Fruit fly (Drosophila melanogaster) whole organism, embryonic: ENCODE measurements around the gene CG42798.

Source experiments
- CG10462 ChIP-seq: fragments of 200-800 bp; sonication (Bioruptor generic); optimal IDR thresholded peaks from 2 replicates; lab custom pipeline; 2016; ENCODE audit warnings: missing biosample characterization, missing genetic modification characterization
- CG10565 ChIP-seq: fragments of 200-800 bp; sonication (Bioruptor generic); optimal IDR thresholded peaks from 3 replicates; lab custom pipeline; 2016; ENCODE audit warnings: missing biosample characterization, mild to moderate bottlenecking, missing genetic modification characterization
- CG11695 ChIP-seq: fragments of 200-800 bp; sonication (Bioruptor generic); IDR thresholded peaks from 3 replicates; pipeline ENCODE4 v1.3.6; 2022; ENCODE audit warnings: missing biosample characterization, missing genetic modification characterization
- CG11723 ChIP-seq: fragments of 200-800 bp; sonication (Bioruptor generic); optimal IDR thresholded peaks from 2 replicates; lab custom pipeline; 2017; ENCODE audit warnings: missing biosample characterization, mild to moderate bottlenecking, missing genetic modification characterization
- CG12155 ChIP-seq: fragments of 200-800 bp; sonication (Bioruptor generic); optimal IDR thresholded peaks from 3 replicates; lab custom pipeline; 2016; ENCODE audit warnings: missing biosample characterization, missing genetic modification characterization
- CG13287 ChIP-seq: fragments of 200-800 bp; sonication (Bioruptor generic); IDR thresholded peaks from 2 replicates; pipeline ENCODE4 v1.3.6; 2022; ENCODE audit warnings: missing biosample characterization, missing genetic modification characterization; ENCODE audit not compliant: partially characterized antibody
- CG14014 ChIP-seq: fragments of 200-800 bp; sonication (Bioruptor generic); IDR thresholded peaks from 2 replicates; pipeline ENCODE4 v1.3.6; 2022; ENCODE audit warnings: missing biosample characterization, missing genetic modification characterization
- CG16863 ChIP-seq: fragments of 200-800 bp; sonication (Bioruptor generic); optimal IDR thresholded peaks from 3 replicates; lab custom pipeline; 2016; ENCODE audit warnings: missing biosample characterization, missing genetic modification characterization
- CG17361 ChIP-seq: fragments of 200-800 bp; sonication (Bioruptor generic); IDR thresholded peaks from 3 replicates; pipeline ENCODE4 v1.3.6; 2022; ENCODE audit warnings: missing biosample characterization, missing genetic modification characterization
- CG17385 ChIP-seq: fragments of 200-800 bp; sonication (Bioruptor generic); optimal IDR thresholded peaks from 3 replicates; lab custom pipeline; 2018; ENCODE audit warnings: missing biosample characterization, mild to moderate bottlenecking, missing genetic modification characterization
- CG18011 ChIP-seq: fragments of 200-800 bp; sonication (Bioruptor generic); optimal IDR thresholded peaks from 2 replicates; lab custom pipeline; 2017; ENCODE audit warnings: missing biosample characterization, missing genetic modification characterization, mild to moderate bottlenecking, moderate library complexity, missing genotype
- CG18262 ChIP-seq: fragments of 200-800 bp; optimal IDR thresholded peaks from 3 replicates; lab custom pipeline; 2019; ENCODE audit warnings: missing biosample characterization, mild to moderate bottlenecking, missing genetic modification characterization, moderate library complexity
- CG18619 ChIP-seq: fragments of 200-800 bp; sonication (Bioruptor generic); optimal IDR thresholded peaks from 3 replicates; lab custom pipeline; 2017; ENCODE audit warnings: missing biosample characterization, mild to moderate bottlenecking, missing genetic modification characterization
- CG18764 ChIP-seq: fragments of 200-800 bp; sonication (Bioruptor generic); optimal IDR thresholded peaks from 3 replicates; lab custom pipeline; 2016; ENCODE audit warnings: missing biosample characterization, missing genetic modification characterization
- CG31224 ChIP-seq: fragments of 200-800 bp; sonication (Bioruptor generic); IDR thresholded peaks from 2 replicates; pipeline ENCODE4 v1.3.6; 2022; ENCODE audit warnings: missing biosample characterization, missing genetic modification characterization
- CG34376 ChIP-seq: fragments of 200-800 bp; sonication (Bioruptor generic); optimal IDR thresholded peaks from 2 replicates; lab custom pipeline; 2018; ENCODE audit warnings: missing biosample characterization, mild to moderate bottlenecking, missing genetic modification characterization
- CG6689 ChIP-seq: fragments of 200-800 bp; sonication (Bioruptor generic); IDR thresholded peaks from 2 replicates; pipeline ENCODE4 v1.3.6; 2022; ENCODE audit warnings: missing biosample characterization, missing genetic modification characterization
- CG7271 ChIP-seq: fragments of 200-800 bp; sonication (Bioruptor generic); optimal IDR thresholded peaks from 2 replicates; lab custom pipeline; 2018; ENCODE audit warnings: missing biosample characterization, mild to moderate bottlenecking, missing genetic modification characterization, moderate library complexity
- CG7745 ChIP-seq: fragments of 200-800 bp; sonication (Bioruptor generic); optimal IDR thresholded peaks from 2 replicates; lab custom pipeline; 2018; ENCODE audit warnings: missing biosample characterization, mild to moderate bottlenecking, missing genetic modification characterization, moderate library complexity
- CG8089 ChIP-seq: fragments of 200-800 bp; sonication (Bioruptor generic); optimal IDR thresholded peaks from 3 replicates; lab custom pipeline; 2016; ENCODE audit warnings: missing biosample characterization, missing genetic modification characterization
- CG8359 ChIP-seq: fragments of 200-800 bp; sonication (Bioruptor generic); optimal IDR thresholded peaks from 2 replicates; lab custom pipeline; 2017; ENCODE audit warnings: missing biosample characterization, mild to moderate bottlenecking, missing genetic modification characterization, borderline replicate concordance
- CG8924 ChIP-seq: fragments of 200-800 bp; optimal IDR thresholded peaks from 3 replicates; lab custom pipeline; 2019; ENCODE audit warnings: missing biosample characterization, mild to moderate bottlenecking, missing genetic modification characterization, moderate library complexity
- CG8944 ChIP-seq: fragments of 200-800 bp; sonication (Bioruptor generic); optimal IDR thresholded peaks from 3 replicates; lab custom pipeline; 2016; ENCODE audit warnings: missing biosample characterization, missing genetic modification characterization
- CG9609 ChIP-seq: fragments of 200-800 bp; sonication (Bioruptor generic); optimal IDR thresholded peaks from 3 replicates; lab custom pipeline; 2016; ENCODE audit warnings: missing biosample characterization, missing genetic modification characterization
- CG9727 ChIP-seq: fragments of 200-800 bp; sonication (Bioruptor generic); optimal IDR thresholded peaks from 3 replicates; lab custom pipeline; 2017; ENCODE audit warnings: missing biosample characterization, mild to moderate bottlenecking, missing genetic modification characterization
- CG9876 ChIP-seq: fragments of 200-800 bp; sonication (Bioruptor generic); optimal IDR thresholded peaks from 2 replicates; lab custom pipeline; 2016; ENCODE audit warnings: missing biosample characterization, missing genetic modification characterization
- CkIIα-i1 ChIP-seq: fragments of 200-800 bp; sonication (Bioruptor generic); IDR thresholded peaks from 2 replicates; pipeline ENCODE4 v1.3.6; 2022; ENCODE audit warnings: missing biosample characterization, missing genetic modification characterization
- Doc3 ChIP-seq: fragments of 200-800 bp; sonication (Bioruptor generic); IDR thresholded peaks from 3 replicates; pipeline ENCODE4 v1.3.6; 2022; ENCODE audit warnings: missing biosample characterization, missing genetic modification characterization; ENCODE audit not compliant: partially characterized antibody
- Dref ChIP-seq: fragments of 200-800 bp; sonication (Bioruptor generic); IDR thresholded peaks from 2 replicates; pipeline ENCODE4 v1.3.6; 2022; ENCODE audit warnings: missing biosample characterization, missing genetic modification characterization
- HLH3B ChIP-seq: fragments of 200-800 bp; sonication (Bioruptor generic); IDR thresholded peaks from 2 replicates; pipeline ENCODE4 v1.3.6; 2022; ENCODE audit warnings: missing biosample characterization, missing genetic modification characterization
- HmgD ChIP-seq: fragments of 200-800 bp; sonication (Bioruptor generic); optimal IDR thresholded peaks from 3 replicates; lab custom pipeline; 2016; ENCODE audit warnings: missing biosample characterization, missing genetic modification characterization
- Nf-YB ChIP-seq: fragments of 200-800 bp; sonication (Bioruptor generic); optimal IDR thresholded peaks from 3 replicates; lab custom pipeline; 2019; ENCODE audit warnings: missing biosample characterization, mild to moderate bottlenecking, missing genetic modification characterization, moderate library complexity
- Poxn ChIP-seq: fragments of 200-800 bp; sonication (Bioruptor generic); IDR thresholded peaks from 2 replicates; pipeline ENCODE4 v1.3.6; 2022; ENCODE audit warnings: missing biosample characterization, missing genetic modification characterization
- bcd ChIP-seq: fragments of 200-800 bp; sonication (Bioruptor generic); optimal IDR thresholded peaks from 2 replicates; lab custom pipeline; 2017; ENCODE audit warnings: missing biosample characterization, mild to moderate bottlenecking, missing genetic modification characterization
- chn ChIP-seq: fragments of 200-800 bp; sonication (Bioruptor generic); optimal IDR thresholded peaks from 2 replicates; lab custom pipeline; 2016; ENCODE audit warnings: missing biosample characterization, missing genetic modification characterization
- exex ChIP-seq: fragments of 200-800 bp; sonication (Bioruptor generic); optimal IDR thresholded peaks from 4 replicates; lab custom pipeline; 2018; ENCODE audit warnings: missing biosample characterization, mild to moderate bottlenecking, missing genetic modification characterization, moderate library complexity
- eyg ChIP-seq: fragments of 200-800 bp; sonication (Bioruptor generic); optimal IDR thresholded peaks from 3 replicates; lab custom pipeline; 2016; ENCODE audit warnings: missing biosample characterization, missing genetic modification characterization
- hb ChIP-seq: fragments of 200-800 bp; sonication (Bioruptor generic); IDR thresholded peaks from 3 replicates; pipeline ENCODE4 v1.3.6; 2022; ENCODE audit warnings: missing biosample characterization, missing genetic modification characterization; ENCODE audit not compliant: partially characterized antibody
- hkb ChIP-seq, 2 experiments: fragments of 200-800 bp in 1 of 2; fragments of >200 bp in 1 of 2; sonication (Bioruptor generic) in 1 of 2; IDR thresholded peaks in 1 of 2; optimal IDR thresholded peaks in 1 of 2; 2 replicates each; pipeline versions ENCODE4 v1.3.6 to Lab custom; 2017 to 2022; ENCODE audit warnings: missing biosample characterization in 1 of 2, missing genetic modification characterization in 1 of 2
- ind ChIP-seq: fragments of 200-800 bp; sonication (Bioruptor generic); optimal IDR thresholded peaks from 3 replicates; lab custom pipeline; 2016; ENCODE audit warnings: missing biosample characterization, missing genetic modification characterization
- otp ChIP-seq: fragments of 200-800 bp; sonication (Bioruptor generic); IDR thresholded peaks from 3 replicates; pipeline ENCODE4, ENCODE4 v1.3.6; 2022; ENCODE audit warnings: missing biosample characterization, missing genetic modification characterization
- peb ChIP-seq: fragments of 200-800 bp; sonication (Bioruptor generic); IDR thresholded peaks from 2 replicates; pipeline ENCODE4 v1.3.6; 2022; ENCODE audit warnings: missing biosample characterization, missing genetic modification characterization
- phol ChIP-seq: fragments of 200-800 bp; sonication (Bioruptor generic); optimal IDR thresholded peaks from 3 replicates; lab custom pipeline; 2018; ENCODE audit warnings: missing biosample characterization, mild to moderate bottlenecking, missing genetic modification characterization, moderate library complexity
- repo ChIP-seq: fragments of 200-800 bp; sonication (Bioruptor generic); optimal IDR thresholded peaks from 2 replicates; lab custom pipeline; 2016; ENCODE audit warnings: missing biosample characterization, missing genetic modification characterization
- rib ChIP-seq: fragments of 200-800 bp; sonication (Bioruptor generic); IDR thresholded peaks from 2 replicates; pipeline ENCODE4 v1.3.6; 2022; ENCODE audit warnings: missing biosample characterization, missing genetic modification characterization
- sr ChIP-seq: fragments of 200-800 bp; sonication (Bioruptor generic); IDR thresholded peaks from 3 replicates; pipeline ENCODE4 v1.3.6; 2022; ENCODE audit warnings: missing biosample characterization, missing genetic modification characterization
- unc-4 ChIP-seq: fragments of 200-800 bp; sonication (Bioruptor generic); IDR thresholded peaks from 2 replicates; pipeline ENCODE4 v1.3.6; 2022; ENCODE audit warnings: missing biosample characterization, missing genetic modification characterization; ENCODE audit not compliant: partially characterized antibody
- zfh2 ChIP-seq: fragments of 200-800 bp; sonication (Bioruptor generic); optimal IDR thresholded peaks from 2 replicates; lab custom pipeline; 2016; ENCODE audit warnings: missing biosample characterization, missing genetic modification characterization

The CG42798 gene

dm6 chr3R:17385329-17386019, 21.0 kb upstream of the CG42798 start (continued):
- TF ChIP-seq bcd (peak; percentile 50), CG10462 (GFP tag; lab: Kevin White, UChicago) (no peak), HmgD (GFP tag; lab: Kevin White, UChicago) (peak; percentile 37), sr (GFP tag; lab: Robert Waterston, UW) (peak; percentile 50; the same call in 1 of the 3 replicates), HLH3B (GFP tag; lab: Robert Waterston, UW) (peak; percentile 37; the same call in 1 of the 2 replicates), CG18011 (peak; percentile 23), CG11723 (GFP tag; lab: Kevin White, UChicago) (no peak), CG18619 (GFP tag; lab: Kevin White, UChicago) (no peak), ind (peak; percentile 62), Dref (GFP tag; lab: Robert Waterston, UW) (peak; percentile 41; the same call in 1 of the 2 replicates), Poxn (GFP tag; lab: Robert Waterston, UW) (0 out of 2 replicates have a peak, but pooled peaks have one; percentile 38), phol (tag; lab: Kevin White, UChicago) (peak; percentile 59), CG8924 (tag; lab: Kevin White, UChicago) (peak; percentile 33), CG18262 (tag; lab: Kevin White, UChicago) (peak; percentile 28), chn (GFP tag; lab: Kevin White, UChicago) (peak; percentile 66), CG17361 (peak; percentile 49; the same call in 1 of the 3 replicates), CG16863 (peak; percentile 46), Doc3 (GFP tag; lab: Robert Waterston, UW) (no peak), CG9876 (GFP tag; lab: Kevin White, UChicago) (no peak), CG11695 (GFP tag; lab: Robert Waterston, UW) (peak; percentile 53; the same call in 2 of the 3 replicates), CG12155 (GFP tag; lab: Kevin White, UChicago) (peak; percentile 55), CG9727 (GFP tag; lab: Kevin White, UChicago) (peak; percentile 46), zfh2 (GFP tag; lab: Kevin White, UChicago) (peak; percentile 61), CG17385 (GFP tag; lab: Kevin White, UChicago) (peak; percentile 3), CkIIα-i1 (GFP tag; lab: Robert Waterston, UW) (no peak), eyg (GFP tag; lab: Kevin White, UChicago) (no peak), CG9609 (GFP tag; lab: Kevin White, UChicago) (peak; percentile 74), hb (GFP tag; lab: Robert Waterston, UW) (no peak), CG34376 (GFP tag; lab: Kevin White, UChicago) (peak; percentile 63), CG14014 (peak; percentile 66), CG10565 (GFP tag; lab: Kevin White, UChicago) (no peak), CG7271 (tag; lab: Kevin White, UChicago) (no peak), CG13287 (GFP tag; lab: Robert Waterston, UW) (peak; percentile 64), rib (GFP tag; lab: Robert Waterston, UW) (0 out of 2 replicates have a peak, but pooled peaks have one; percentile 49), Nf-YB (GFP tag; lab: Kevin White, UChicago) (no peak), CG8359 (GFP tag; lab: Kevin White, UChicago) (peak; percentile 9), CG8944 (peak; percentile 56), peb (GFP tag; lab: Robert Waterston, UW) (no peak), repo (GFP tag; lab: Kevin White, UChicago) (peak; percentile 58), otp (peak; percentile 52; the same call in 1 of the 3 replicates), CG8089 (peak; percentile 16), exex (tag; lab: Kevin White, UChicago) (no peak), CG18764 (peak; percentile 4), CG6689 (GFP tag; lab: Robert Waterston, UW) (peak; percentile 56; the same call in 1 of the 2 replicates), hkb (optimal IDR thresholded peaks at IDR 0.05; lab: Kevin White, UChicago) (peak; percentile 43), hkb (GFP tag; IDR thresholded peaks at IDR 0.05; lab: Robert Waterston, UW) (peak; percentile 52; the same call in 1 of the 2 replicates), CG7745 (tag; lab: Kevin White, UChicago) (no peak), unc-4 (GFP tag; lab: Robert Waterston, UW) (peak; percentile 46; the same call in 1 of the 2 replicates), CG31224 (GFP tag; lab: Robert Waterston, UW) (no peak)
